Worm (Caenorhabditis elegans): ENCODE data around the gene T12B5.15.

- TF ChIP-seq hmbx-1 (tag; optimal IDR thresholded peaks at IDR 0.05): no peak
- no peak for TF ChIP-seq ama-1 (optimal IDR thresholded peaks at IDR 0.05)
- no peak for TF ChIP-seq flt-1 (GFP tag; IDR thresholded peaks at IDR 0.05)
- TF ChIP-seq pes-1 (GFP tag; IDR thresholded peaks at IDR 0.05): no peak
- no peak for TF ChIP-seq tbx-37 (GFP tag; conservative IDR thresholded peaks at IDR 0.05)
- TF ChIP-seq sea-1 (GFP tag; conservative IDR thresholded peaks at IDR 0.05): no peak
- no peak for TF ChIP-seq F13C5.2 (tag; optimal IDR thresholded peaks at IDR 0.05)
Measured at ce11 chrIII:964637-965036, 10.2 kb upstream of the T12B5.15 start.

Measured in whole organism, early embryonic.